Fruit fly (Drosophila melanogaster): ENCODE data around the gene CG18809.
A peak's percentile ranks its signal among the peaks of the same experiment; 100 is the strongest.

Gene CG18809

DNA sequence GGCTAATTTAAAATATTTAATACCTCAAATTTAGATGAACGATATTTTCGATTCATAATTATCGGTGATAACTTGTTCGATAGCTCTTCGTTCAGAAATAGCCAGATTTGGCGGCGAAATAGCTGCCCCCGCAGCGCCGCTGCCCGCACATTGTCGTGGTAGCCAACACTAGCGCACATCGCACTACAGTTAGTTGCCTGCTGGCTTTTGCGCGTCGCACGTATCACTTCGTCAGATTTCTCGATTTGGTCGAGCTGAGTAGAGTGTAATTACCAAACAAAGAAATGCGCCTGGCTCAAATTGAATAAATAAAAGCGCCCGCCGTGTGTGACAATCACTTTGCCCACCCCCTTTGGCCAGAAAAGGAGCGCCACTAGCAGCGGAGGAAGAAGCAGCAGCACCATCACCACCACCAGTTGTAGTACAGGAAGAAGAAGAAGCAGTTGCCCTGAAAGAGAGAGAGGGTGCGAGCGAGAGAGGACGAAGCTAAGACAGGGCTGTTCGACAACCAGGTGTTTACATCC is 6.6 kb upstream of the CG18809 start, which contains the start of gene Abcd3 (continued):
- peak; percentile 14; the same call in 1 of the 3 replicates for TF ChIP-seq Dbx (GFP tag; IDR thresholded peaks at IDR 0.05)
- peak; percentile 91 for TF ChIP-seq Jarid2 (GFP tag; optimal IDR thresholded peaks at IDR 0.05)
- peak; percentile 28 for TF ChIP-seq HHEX (GFP tag; optimal IDR thresholded peaks at IDR 0.05)
- TF ChIP-seq CG6765 (GFP tag; optimal IDR thresholded peaks at IDR 0.05) = peak; percentile 25
- TF ChIP-seq zfh1 (GFP tag; IDR thresholded peaks at IDR 0.05) = peak; percentile 41; the same call in 2 of the 3 replicates
- TF ChIP-seq Nf-YC (tag; optimal IDR thresholded peaks at IDR 0.05) = peak; percentile 65
- 0 out of 2 replicates have a peak, but pooled peaks have one; percentile 10 for TF ChIP-seq CG31224 (GFP tag; IDR thresholded peaks at IDR 0.05)
- TF ChIP-seq Meics (GFP tag; optimal IDR thresholded peaks at IDR 0.05) = peak; percentile 29
- peak; percentile 54 for TF ChIP-seq nau (GFP tag; optimal IDR thresholded peaks at IDR 0.05)
- TF ChIP-seq cwo (GFP tag; optimal IDR thresholded peaks at IDR 0.05) = peak; percentile 42
- no peak for TF ChIP-seq CG9437 (GFP tag; optimal IDR thresholded peaks at IDR 0.05)
- TF ChIP-seq CG1603 (tag; optimal IDR thresholded peaks at IDR 0.05) = peak; percentile 49
- TF ChIP-seq shn (GFP tag; optimal IDR thresholded peaks at IDR 0.05) = peak; percentile 1
- peak; percentile 23 for TF ChIP-seq CG7928 (GFP tag; optimal IDR thresholded peaks at IDR 0.05)
- TF ChIP-seq CHES-1-like (GFP tag; optimal IDR thresholded peaks at IDR 0.05) = peak; percentile 19
- TF ChIP-seq ems (GFP tag; optimal IDR thresholded peaks at IDR 0.05) = peak; percentile 31
- TF ChIP-seq Atf-2 (GFP tag; optimal IDR thresholded peaks at IDR 0.05) = no peak
- no peak for TF ChIP-seq CG43689 (GFP tag; IDR thresholded peaks at IDR 0.05)
- peak; percentile 59 for TF ChIP-seq twi (tag; optimal IDR thresholded peaks at IDR 0.05)
- TF ChIP-seq CG2678 (tag; optimal IDR thresholded peaks at IDR 0.05) = peak; percentile 43
- TF ChIP-seq trem (tag; optimal IDR thresholded peaks at IDR 0.05) = peak; percentile 46
- peak; percentile 56 for TF ChIP-seq CG2116 (GFP tag; optimal IDR thresholded peaks at IDR 0.05)
- peak; percentile 73; the same call in 2 of the 3 replicates for TF ChIP-seq row (GFP tag; IDR thresholded peaks at IDR 0.05)
- TF ChIP-seq sens (GFP tag) = peak; percentile 88
- peak; percentile 25 for TF ChIP-seq CG7839 (tag; optimal IDR thresholded peaks at IDR 0.05)
- peak in 1 of 2 experiments; percentile 13 for TF ChIP-seq Hr51 (GFP tag; optimal IDR thresholded peaks at IDR 0.05)
- peak; percentile 15 for TF ChIP-seq CG18262 (tag; optimal IDR thresholded peaks at IDR 0.05)
- TF ChIP-seq CG6175 (GFP tag; IDR thresholded peaks at IDR 0.05) = 0 out of 3 replicates have a peak, but pooled peaks have one; percentile 40
- TF ChIP-seq CG17829 (tag; optimal IDR thresholded peaks at IDR 0.05) = peak; percentile 49
- 0 out of 2 replicates have a peak, but pooled peaks have one; percentile 42 for TF ChIP-seq Awh (GFP tag; IDR thresholded peaks at IDR 0.05)
- peak; percentile 38 for TF ChIP-seq CG6813 (GFP tag; optimal IDR thresholded peaks at IDR 0.05)
- TF ChIP-seq CG6791 (GFP tag; IDR thresholded peaks at IDR 0.05; ENCODE audit: partially characterized antibody) = peak; percentile 75
- peak; percentile 56 for TF ChIP-seq CG7987 (GFP tag; optimal IDR thresholded peaks at IDR 0.05)
- peak; percentile 92 for TF ChIP-seq Med (GFP tag)
- peak; percentile 60 for TF ChIP-seq CG9932 (GFP tag; IDR thresholded peaks at IDR 0.05)
- peak; percentile 66 for TF ChIP-seq scrt (GFP tag; optimal IDR thresholded peaks at IDR 0.05)
- TF ChIP-seq B-H2 (GFP tag; optimal IDR thresholded peaks at IDR 0.05) = peak; percentile 47
- TF ChIP-seq klu (GFP tag; IDR thresholded peaks at IDR 0.05) = no peak
- no peak for TF ChIP-seq dysf (GFP tag; IDR thresholded peaks at IDR 0.05)
- TF ChIP-seq crol (GFP tag; IDR thresholded peaks at IDR 0.05) = 0 out of 2 replicates have a peak, but pooled peaks have one; percentile 45
- TF ChIP-seq CG17186 (GFP tag; optimal IDR thresholded peaks at IDR 0.05) = peak; percentile 40
- TF ChIP-seq hb (GFP tag; IDR thresholded peaks at IDR 0.05; ENCODE audit: partially characterized antibody) = peak; percentile 67; the same call in 2 of the 3 replicates
- peak; percentile 68 for TF ChIP-seq nerfin-1 (tag; optimal IDR thresholded peaks at IDR 0.05)
- peak; percentile 42 for TF ChIP-seq Deaf1 (tag; optimal IDR thresholded peaks at IDR 0.05)
- peak; percentile 65 for TF ChIP-seq kni (GFP tag; optimal IDR thresholded peaks at IDR 0.05)
- 0 out of 3 replicates have a peak, but pooled peaks have one; percentile 26 for TF ChIP-seq otp (GFP tag; IDR thresholded peaks at IDR 0.05)
- peak; percentile 18 for TF ChIP-seq Ets97D (GFP tag; optimal IDR thresholded peaks at IDR 0.05)
- peak; percentile 62 for TF ChIP-seq sna (GFP tag; IDR thresholded peaks at IDR 0.05; ENCODE audit: partially characterized antibody)
- TF ChIP-seq Hand (GFP tag; optimal IDR thresholded peaks at IDR 0.05) = peak; percentile 34

Measured in whole organism, embryonic.